Fruit fly (Drosophila melanogaster): Measurements from ENCODE around the gene Tektin-C.

DNA sequence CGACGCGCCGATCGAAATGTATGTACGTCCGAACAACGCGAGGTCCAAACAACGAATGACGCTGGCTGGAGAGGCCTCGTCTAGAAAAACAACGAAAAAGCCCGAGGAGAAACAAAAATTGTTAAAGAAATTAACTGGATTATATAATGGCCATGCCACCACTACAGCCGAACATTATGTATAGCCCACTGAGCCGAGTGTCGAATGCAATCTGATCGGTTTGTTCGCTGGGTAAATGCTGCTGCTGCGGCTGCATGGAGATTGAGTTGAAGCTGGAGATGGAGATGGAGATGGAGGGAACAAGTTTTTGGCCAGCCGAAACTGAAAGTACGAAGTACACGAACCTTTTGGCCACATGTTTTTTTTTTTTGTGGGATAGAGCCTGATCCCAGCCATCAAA, 9.7 kb downstream of the Tektin-C start, which contains the start of gene Cralbp:
- TF ChIP-seq CTCF (optimal IDR thresholded peaks at IDR 0.05) (no peak), CG8478 (optimal IDR thresholded peaks at IDR 0.05) (no peak)
